Worm (Caenorhabditis elegans) whole organism, midembryonic: Measurements from ENCODE around the gene clec-59.
"Not testable (repeated sequence)": the region's sequence is repeated elsewhere in the genome, so short reads cannot be mapped to it uniquely, and the experiment has no call there.

Source experiments
- T22C8.4 ChIP-seq: fragments of 200-800 bp; sonication (Bioruptor generic); IDR thresholded peaks from 2 replicates; pipeline ENCODE4 v1.3.6; 2022; ENCODE audit warnings: missing genetic modification characterization, missing compliant biosample characterization
- cog-1 ChIP-seq: sonication (generic microtip); optimal IDR thresholded peaks from 2 replicates; lab custom pipeline; 2016; ENCODE audit warnings: missing genetic modification characterization, missing compliant biosample characterization
- flt-1 ChIP-seq: fragments of 200-800 bp; sonication (Bioruptor generic); IDR thresholded peaks from 2 replicates; pipeline ENCODE4 v1.3.6; 2022; ENCODE audit warnings: missing genetic modification characterization, missing compliant biosample characterization
- klf-2 ChIP-seq: fragments of 200-800 bp; sonication (Bioruptor generic); conservative IDR thresholded peaks from 2 replicates; pipeline ENCODE4 v1.3.6; 2022; ENCODE audit warnings: missing genetic modification reagents, missing genetic modification characterization, missing compliant biosample characterization
- med-1 ChIP-seq: sonication (generic microtip); optimal IDR thresholded peaks from 2 replicates; lab custom pipeline; 2017; ENCODE audit warnings: missing genetic modification characterization, mild to moderate bottlenecking, missing compliant biosample characterization, antibody characterized with exemption, missing genetic modification reagents; ENCODE audit not compliant: insufficient read depth
- ref-1 ChIP-seq: fragments of 200-800 bp; sonication (Bioruptor generic); conservative IDR thresholded peaks from 2 replicates; pipeline ENCODE4 v1.3.6; 2022; ENCODE audit warnings: missing genetic modification reagents, missing genetic modification characterization, missing compliant biosample characterization
- tab-1 ChIP-seq: fragments of 200-800 bp; sonication (Bioruptor generic); IDR thresholded peaks from 2 replicates; pipeline ENCODE4 v1.3.6; 2022; ENCODE audit warnings: missing genetic modification characterization, missing compliant biosample characterization
- ztf-23 ChIP-seq: fragments of 200-800 bp; sonication (Bioruptor generic); IDR thresholded peaks from 2 replicates; pipeline ENCODE4 v1.3.6; 2022; ENCODE audit warnings: missing genetic modification reagents, missing genetic modification characterization, missing compliant biosample characterization
- ztf-29 ChIP-seq: fragments of 200-800 bp; sonication (Bioruptor generic); IDR thresholded peaks from 2 replicates; pipeline ENCODE4 v1.3.6; 2022; ENCODE audit warnings: missing genetic modification reagents, missing genetic modification characterization, missing compliant biosample characterization

Gene clec-59

ce11 chrII:10444971-10445707 is 34.1 kb downstream of the clec-59 start:
- no peak for TF ChIP-seq cog-1 (tag; lab: Kevin White, UChicago)
- TF ChIP-seq tab-1 (GFP tag; lab: Robert Waterston, UW), result no peak
- no peak for TF ChIP-seq klf-2
- no peak for TF ChIP-seq ref-1 (GFP tag; lab: Robert Waterston, UW)
- TF ChIP-seq ztf-29 (GFP tag; lab: Robert Waterston, UW), result no peak
- TF ChIP-seq med-1, result no peak
- TF ChIP-seq ztf-23 (GFP tag; lab: Robert Waterston, UW), result no peak
- TF ChIP-seq T22C8.4 (GFP tag; lab: Robert Waterston, UW), result no peak
- TF ChIP-seq flt-1 (GFP tag; lab: Robert Waterston, UW), result no peak

- no peak for TF ChIP-seq ref-1 (GFP tag; lab: Robert Waterston, UW)
- no peak for TF ChIP-seq tab-1 (GFP tag; lab: Robert Waterston, UW)
- no peak for TF ChIP-seq ztf-23 (GFP tag; lab: Robert Waterston, UW)
- TF ChIP-seq klf-2, result no peak
- TF ChIP-seq T22C8.4 (GFP tag; lab: Robert Waterston, UW), result no peak
- no peak for TF ChIP-seq med-1
- no peak for TF ChIP-seq ztf-29 (GFP tag; lab: Robert Waterston, UW)
- TF ChIP-seq cog-1 (tag; lab: Kevin White, UChicago), result no peak
- no peak for TF ChIP-seq flt-1 (GFP tag; lab: Robert Waterston, UW)
Measured at ce11 chrII:10443898-10444297, 35.4 kb downstream of the clec-59 start.

ce11 chrII:10442846-10443245 is 36.4 kb downstream of the clec-59 start, which contains the start of gene ZK673.1:
ZK673.1 (plus strand) TSS chrII:10443146.
- not testable (repeated sequence) for TF ChIP-seq tab-1 (GFP tag; lab: Robert Waterston, UW); ztf-29 (GFP tag; lab: Robert Waterston, UW); cog-1 (tag; lab: Kevin White, UChicago)

ce11 chrII:10439976-10440375 is 39.3 kb downstream of the clec-59 start, which contains the start of gene E04D5.4:
E04D5.4 (plus strand) TSS chrII:10440276.
- TF ChIP-seq T22C8.4 (GFP tag; lab: Robert Waterston, UW), result no peak
- TF ChIP-seq ztf-29 (GFP tag; lab: Robert Waterston, UW), result no peak
- TF ChIP-seq med-1, result no peak
- no peak for TF ChIP-seq flt-1 (GFP tag; lab: Robert Waterston, UW)
- TF ChIP-seq ref-1 (GFP tag; lab: Robert Waterston, UW), result no peak
- no peak for TF ChIP-seq ztf-23 (GFP tag; lab: Robert Waterston, UW)
- TF ChIP-seq klf-2, result no peak
- TF ChIP-seq tab-1 (GFP tag; lab: Robert Waterston, UW), result no peak
- no peak for TF ChIP-seq cog-1 (tag; lab: Kevin White, UChicago)

- TF ChIP-seq ref-1 (GFP tag; lab: Robert Waterston, UW) (no peak), med-1 (no peak), tab-1 (GFP tag; lab: Robert Waterston, UW) (no peak), ztf-23 (GFP tag; lab: Robert Waterston, UW) (no peak), cog-1 (tag; lab: Kevin White, UChicago) (no peak), ztf-29 (GFP tag; lab: Robert Waterston, UW) (no peak), flt-1 (GFP tag; lab: Robert Waterston, UW) (no peak), klf-2 (no peak), T22C8.4 (GFP tag; lab: Robert Waterston, UW) (no peak)
Measured at ce11 chrII:10437840-10438239, 41.4 kb downstream of the clec-59 start.

ce11 chrII:10435836-10436235 is 43.4 kb downstream of the clec-59 start, which contains the start of gene cut-4:
cut-4 (plus strand) TSS chrII:10436136.
- TF ChIP-seq klf-2 (no peak), T22C8.4 (GFP tag; lab: Robert Waterston, UW) (no peak), ref-1 (GFP tag; lab: Robert Waterston, UW) (no peak), flt-1 (GFP tag; lab: Robert Waterston, UW) (no peak), ztf-29 (GFP tag; lab: Robert Waterston, UW) (no peak), cog-1 (tag; lab: Kevin White, UChicago) (no peak), tab-1 (GFP tag; lab: Robert Waterston, UW) (no peak), med-1 (no peak), ztf-23 (GFP tag; lab: Robert Waterston, UW) (no peak)
